Fruit fly (Drosophila melanogaster): ENCODE measurements around the gene jub.

jub gene

dm6 chrX:13838892-13839291 lies 8.8 kb upstream of the jub start (continued):
- no peak for TF ChIP-seq CG15073 (GFP tag; optimal IDR thresholded peaks at IDR 0.05)
- TF ChIP-seq CG10565 (GFP tag; optimal IDR thresholded peaks at IDR 0.05): no peak
- TF ChIP-seq az2 (GFP tag; optimal IDR thresholded peaks at IDR 0.05): peak; percentile 77
- peak; percentile 36 for TF ChIP-seq slou (GFP tag; optimal IDR thresholded peaks at IDR 0.05)
- peak; percentile 70 for TF ChIP-seq Side (GFP tag; optimal IDR thresholded peaks at IDR 0.05)
- peak; percentile 50 for TF ChIP-seq CG12659 (GFP tag; optimal IDR thresholded peaks at IDR 0.05)
- peak; percentile 66 for TF ChIP-seq CG1647 (GFP tag; optimal IDR thresholded peaks at IDR 0.05)
- no peak for TF ChIP-seq CG8290 (GFP tag; optimal IDR thresholded peaks at IDR 0.05)
- TF ChIP-seq CG8290 (tag; optimal IDR thresholded peaks at IDR 0.05): peak in 1 of 2 experiments; percentile 82
- peak; percentile 76 for TF ChIP-seq ewg (GFP tag; optimal IDR thresholded peaks at IDR 0.05)
- TF ChIP-seq CkIIα-i1 (GFP tag; IDR thresholded peaks at IDR 0.05): no peak
- TF ChIP-seq CG18011 (GFP tag; optimal IDR thresholded peaks at IDR 0.05): peak; percentile 42
- no peak for TF ChIP-seq sug (tag; optimal IDR thresholded peaks at IDR 0.05)
- peak; percentile 63 for TF ChIP-seq CG10979 (tag; optimal IDR thresholded peaks at IDR 0.05)
- TF ChIP-seq Doc3 (GFP tag; IDR thresholded peaks at IDR 0.05; ENCODE audit: partially characterized antibody): no peak
- no peak for TF ChIP-seq ash1 (GFP tag; optimal IDR thresholded peaks at IDR 0.05)
- peak; percentile 64 for TF ChIP-seq CG17361 (GFP tag; IDR thresholded peaks at IDR 0.05)
- TF ChIP-seq Myb (GFP tag; optimal IDR thresholded peaks at IDR 0.05): peak; percentile 59
- TF ChIP-seq CG13775 (GFP tag; optimal IDR thresholded peaks at IDR 0.05): peak; percentile 59
- peak; percentile 61 for TF ChIP-seq Mad (GFP tag; optimal IDR thresholded peaks at IDR 0.05)
- peak; percentile 78 for TF ChIP-seq unpg (GFP tag; optimal IDR thresholded peaks at IDR 0.05)
- peak; percentile 19 for TF ChIP-seq CG18764 (GFP tag; optimal IDR thresholded peaks at IDR 0.05)
- no peak for TF ChIP-seq CG33557 (GFP tag; optimal IDR thresholded peaks at IDR 0.05)
- TF ChIP-seq cad (GFP tag; optimal IDR thresholded peaks at IDR 0.05): no peak
- peak; percentile 73; the same call in 1 of the 3 replicates for TF ChIP-seq so (GFP tag; IDR thresholded peaks at IDR 0.05)
- peak; percentile 80 for TF ChIP-seq lab (GFP tag; optimal IDR thresholded peaks at IDR 0.05)
- no peak for TF ChIP-seq Hr39 (optimal IDR thresholded peaks at IDR 0.05)
- peak; percentile 62 for TF ChIP-seq Atf-2 (GFP tag; optimal IDR thresholded peaks at IDR 0.05)
- no peak for TF ChIP-seq bbx (GFP tag; IDR thresholded peaks at IDR 0.05; ENCODE audit: partially characterized antibody)
- peak; percentile 62 for TF ChIP-seq CG1024 (GFP tag; IDR thresholded peaks at IDR 0.05)
- peak; percentile 76 for TF ChIP-seq bab2 (GFP tag; optimal IDR thresholded peaks at IDR 0.05)
- TF ChIP-seq E2f2 (GFP tag; IDR thresholded peaks at IDR 0.05): peak; percentile 44; the same call in 1 of the 2 replicates
- TF ChIP-seq CG2712 (tag; optimal IDR thresholded peaks at IDR 0.05): peak; percentile 66
- peak; percentile 24; the same call in 1 of the 2 replicates for TF ChIP-seq aop (GFP tag; IDR thresholded peaks at IDR 0.05)
- TF ChIP-seq CG3726 (GFP tag; IDR thresholded peaks at IDR 0.05): peak; percentile 66; the same call in 2 of the 3 replicates
- TF ChIP-seq nerfin-1 (tag; optimal IDR thresholded peaks at IDR 0.05): peak; percentile 53
- no peak for TF ChIP-seq Opbp (GFP tag; IDR thresholded peaks at IDR 0.05; ENCODE audit: partially characterized antibody)
- peak in 1 of 2 experiments; percentile 15 for TF ChIP-seq crp (GFP tag; optimal IDR thresholded peaks at IDR 0.05)
- peak; percentile 51 for TF ChIP-seq Fer3 (tag; optimal IDR thresholded peaks at IDR 0.05)
- peak; percentile 38 for TF ChIP-seq Nf-YB (GFP tag; optimal IDR thresholded peaks at IDR 0.05)
- TF ChIP-seq Bdp1 (GFP tag; optimal IDR thresholded peaks at IDR 0.05): no peak
- TF ChIP-seq lola (GFP tag; optimal IDR thresholded peaks at IDR 0.05): peak in 1 of 3 experiments; percentile 36
- no peak for TF ChIP-seq CG11398 (GFP tag; optimal IDR thresholded peaks at IDR 0.05)
- peak; percentile 59 for TF ChIP-seq crc (GFP tag; optimal IDR thresholded peaks at IDR 0.05)
- peak; percentile 17 for TF ChIP-seq CG2202 (tag; optimal IDR thresholded peaks at IDR 0.05)
- peak; percentile 72 for TF ChIP-seq slp2 (GFP tag; optimal IDR thresholded peaks at IDR 0.05)
- TF ChIP-seq Sry-δ (GFP tag; optimal IDR thresholded peaks at IDR 0.05): peak; percentile 43
- peak; percentile 31 for TF ChIP-seq CG17802 (tag; optimal IDR thresholded peaks at IDR 0.05)
- peak; percentile 38 for TF ChIP-seq tx (GFP tag; optimal IDR thresholded peaks at IDR 0.05)
- peak; percentile 59 for TF ChIP-seq onecut (GFP tag; IDR thresholded peaks at IDR 0.05)
- TF ChIP-seq cas (GFP tag; IDR thresholded peaks at IDR 0.05): 0 out of 2 replicates have a peak, but pooled peaks have one; percentile 17

Data from whole organism, embryonic.